Fruit fly (Drosophila melanogaster) ovary, adult (tissue): Measurements from ENCODE around the gene Cyp1.
A peak's percentile ranks its signal among the peaks of the same experiment; 100 is the strongest.

Experiments
- CG17801 ChIP-seq: fragments of 200-800 bp; optimal IDR thresholded peaks from 2 replicates; lab custom pipeline; 2019; ENCODE audit warnings: missing biosample characterization, mild to moderate bottlenecking, missing genetic modification characterization, moderate library complexity; ENCODE audit not compliant: partially characterized antibody

Gene Cyp1

DNA sequence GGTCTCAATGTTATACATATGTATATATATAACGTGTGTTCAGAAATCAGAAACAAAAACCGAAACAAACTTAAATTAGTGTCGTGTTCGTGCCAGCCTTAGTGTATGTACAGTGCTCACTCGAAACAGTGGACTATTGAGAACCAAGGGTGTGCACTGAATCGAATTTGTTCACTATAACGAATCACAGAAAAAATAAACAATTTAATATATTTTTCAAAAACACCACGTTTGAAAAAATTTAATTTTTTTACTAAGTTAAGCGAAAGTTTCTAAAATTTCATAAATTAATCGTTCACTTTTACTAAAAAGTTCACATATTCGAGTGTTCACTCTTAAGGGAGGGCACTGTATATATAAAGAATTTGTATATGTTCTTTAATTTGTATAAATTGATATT is 35.0 kb downstream of the Cyp1 start:
- TF ChIP-seq CG17801 (GFP tag; lab: Kevin White, UChicago) = peak; percentile 19

DNA sequence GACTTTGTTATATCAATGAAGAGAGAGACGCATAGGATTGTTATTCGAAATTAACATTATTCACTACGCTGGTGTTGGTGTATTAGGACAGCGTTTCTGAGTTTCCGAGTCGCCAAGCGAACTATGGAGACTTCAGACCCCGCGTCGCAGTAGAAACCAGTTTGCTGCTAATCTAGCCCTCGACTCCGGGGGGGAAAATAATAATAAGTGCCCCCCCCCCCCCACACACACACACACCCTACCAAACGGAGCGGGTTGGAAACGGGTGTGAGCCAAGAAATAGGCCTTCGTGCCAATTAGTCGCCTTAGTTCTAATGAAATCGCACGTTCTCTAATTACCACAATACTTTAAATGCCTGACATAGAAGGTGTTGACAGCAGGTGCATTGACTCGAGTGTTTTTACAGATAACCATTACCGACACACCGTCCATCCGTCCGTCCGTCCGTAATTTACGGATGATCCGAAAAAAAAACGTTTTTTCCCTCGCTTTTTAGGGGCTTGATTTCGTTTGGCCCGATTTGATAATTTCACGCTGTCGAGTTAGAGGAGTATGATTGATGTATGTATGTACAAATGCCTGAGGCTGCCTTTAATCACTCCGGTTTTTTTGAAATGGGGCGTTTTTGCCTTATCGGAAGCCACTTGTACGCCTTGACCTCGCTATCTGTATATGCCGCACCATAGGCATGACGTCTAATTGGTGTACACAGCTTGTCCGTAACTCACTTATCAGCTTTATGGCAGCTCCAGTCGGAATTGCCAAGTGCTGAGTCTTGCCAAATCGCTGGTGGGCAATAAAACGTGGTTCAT is 38.2 kb downstream of the Cyp1 start:
- TF ChIP-seq CG17801 (GFP tag; lab: Kevin White, UChicago) = no peak

DNA sequence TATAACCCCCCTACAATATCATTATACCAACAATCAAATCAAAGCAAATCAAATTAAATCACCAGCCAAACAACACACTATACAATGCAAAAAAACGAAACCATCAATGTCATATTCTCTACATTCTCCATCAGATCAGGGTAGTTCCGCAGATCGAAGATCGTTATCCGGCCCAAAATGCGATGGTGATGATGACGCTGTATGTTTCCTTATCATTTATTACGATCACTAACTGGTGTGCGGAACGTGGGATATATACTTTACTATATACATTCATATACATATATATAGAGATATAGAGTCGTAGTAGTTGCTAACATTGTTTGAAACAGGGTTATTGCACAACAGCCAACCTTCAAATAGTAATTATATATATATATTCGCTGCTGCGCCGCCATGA is 38.9 kb downstream of the Cyp1 start:
- no peak for TF ChIP-seq CG17801 (GFP tag; lab: Kevin White, UChicago)

DNA sequence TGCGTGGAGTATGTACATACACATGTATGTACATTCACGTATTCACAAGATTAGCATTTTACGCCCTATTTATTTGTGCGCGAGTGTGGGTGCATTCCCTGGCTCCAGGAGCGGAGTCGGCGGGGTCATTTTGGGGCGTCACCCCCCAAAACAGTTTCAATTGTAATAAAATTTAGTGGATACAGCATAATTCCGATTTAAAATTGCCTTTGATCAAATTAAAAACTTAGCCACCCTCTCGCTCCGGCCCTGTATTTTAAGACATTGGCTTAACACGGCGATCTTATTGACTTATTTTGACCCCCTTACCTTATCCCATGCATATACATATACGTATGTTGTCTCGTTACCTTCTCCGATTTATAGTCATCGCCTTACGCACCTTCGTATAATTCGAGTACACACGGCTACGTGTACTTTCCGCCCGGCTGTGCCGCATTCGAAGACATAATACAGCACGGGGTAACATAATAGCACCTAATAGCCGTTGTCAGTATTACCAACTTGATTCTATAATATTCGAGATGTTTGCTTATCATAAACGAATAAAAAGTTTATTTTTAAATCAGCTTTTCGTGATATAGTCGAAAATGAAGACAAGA is 40.7 kb downstream of the Cyp1 start:
- TF ChIP-seq CG17801 (GFP tag; lab: Kevin White, UChicago) = peak; percentile 45

DNA sequence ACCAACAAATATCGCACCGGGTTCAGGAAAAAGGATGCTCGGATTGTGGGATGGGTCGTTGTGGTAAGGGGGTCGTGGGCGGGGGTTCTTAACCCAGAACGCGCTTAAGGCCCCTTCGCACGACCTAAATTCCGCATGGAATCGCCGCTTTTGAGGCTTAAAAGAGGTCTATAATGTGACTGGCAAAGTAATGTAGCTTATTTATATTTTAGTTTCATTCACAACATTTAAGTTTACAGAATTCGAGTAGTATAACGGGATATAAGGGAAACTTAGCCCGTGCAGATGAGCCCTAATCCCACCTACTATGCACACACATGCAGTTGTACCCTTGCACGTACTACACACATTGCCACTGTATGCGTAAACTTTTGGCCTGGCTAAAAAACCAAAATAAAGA is 41.4 kb downstream of the Cyp1 start:
- TF ChIP-seq CG17801 (GFP tag; lab: Kevin White, UChicago) = peak; percentile 86

DNA sequence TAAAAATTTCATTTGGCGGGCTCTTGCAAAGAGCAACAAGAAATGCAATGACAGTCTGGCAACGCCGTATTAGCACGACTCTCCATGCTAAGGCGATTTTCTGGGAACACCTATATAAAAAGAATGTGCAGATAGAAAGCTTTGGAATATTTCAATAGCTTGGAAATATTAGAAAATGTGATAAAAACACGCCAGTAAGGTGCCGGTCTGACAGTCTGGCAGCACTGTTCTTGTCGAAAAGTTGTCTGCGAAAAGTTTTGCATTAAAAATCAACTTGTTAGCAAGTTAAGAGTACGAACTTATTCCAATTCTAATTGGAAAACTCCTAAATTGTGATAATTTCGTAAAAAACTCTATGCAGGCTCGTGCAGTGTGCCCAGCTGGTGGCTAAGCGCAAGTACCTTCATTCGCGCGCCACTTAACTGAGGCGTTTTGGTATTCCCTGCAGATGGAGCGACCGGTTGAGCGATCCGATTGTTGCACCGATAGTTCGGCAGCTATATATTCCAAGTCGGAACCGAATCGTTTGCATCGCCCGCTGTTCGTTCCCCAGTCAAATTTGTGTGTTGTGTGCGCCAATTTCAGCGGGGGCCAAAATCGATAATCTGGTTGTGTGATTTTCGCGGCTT is 42.2 kb downstream of the Cyp1 start, which contains the start of gene eas:
Gene eas, plus strand, starts transcription at position 451 of the 629 bp plus-strand sequence.
- no peak for TF ChIP-seq CG17801 (GFP tag; lab: Kevin White, UChicago)

DNA sequence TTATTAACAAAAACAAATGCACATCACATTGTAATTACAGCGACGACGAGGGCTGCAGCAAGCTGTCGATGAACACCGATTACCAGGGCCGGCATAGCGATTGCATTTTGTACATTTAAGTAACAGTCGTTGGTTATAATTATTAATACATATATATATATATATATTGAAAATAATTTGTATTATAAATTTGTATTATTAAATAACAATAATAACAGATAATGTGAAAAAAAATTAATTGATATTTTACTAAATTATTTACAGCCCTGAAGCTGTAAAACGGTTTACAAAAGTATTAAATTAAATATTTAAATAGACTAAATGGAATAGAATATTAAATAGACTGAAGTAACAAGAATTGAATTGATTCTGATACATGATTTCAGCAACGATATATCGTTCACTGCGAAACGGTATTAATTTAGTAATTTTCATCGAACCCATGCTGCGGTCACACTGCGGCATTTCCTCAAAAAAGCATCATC is 44.3 kb downstream of the Cyp1 start, which contains the start of the genes kat80 and Prosalpha4:
Gene kat80, minus strand, starts transcription at position 327 of the 485 bp plus-strand sequence.
Gene Prosalpha4, plus strand, starts transcription at position 417 of the 485 bp plus-strand sequence.
- TF ChIP-seq CG17801 (GFP tag; lab: Kevin White, UChicago) = no peak

DNA sequence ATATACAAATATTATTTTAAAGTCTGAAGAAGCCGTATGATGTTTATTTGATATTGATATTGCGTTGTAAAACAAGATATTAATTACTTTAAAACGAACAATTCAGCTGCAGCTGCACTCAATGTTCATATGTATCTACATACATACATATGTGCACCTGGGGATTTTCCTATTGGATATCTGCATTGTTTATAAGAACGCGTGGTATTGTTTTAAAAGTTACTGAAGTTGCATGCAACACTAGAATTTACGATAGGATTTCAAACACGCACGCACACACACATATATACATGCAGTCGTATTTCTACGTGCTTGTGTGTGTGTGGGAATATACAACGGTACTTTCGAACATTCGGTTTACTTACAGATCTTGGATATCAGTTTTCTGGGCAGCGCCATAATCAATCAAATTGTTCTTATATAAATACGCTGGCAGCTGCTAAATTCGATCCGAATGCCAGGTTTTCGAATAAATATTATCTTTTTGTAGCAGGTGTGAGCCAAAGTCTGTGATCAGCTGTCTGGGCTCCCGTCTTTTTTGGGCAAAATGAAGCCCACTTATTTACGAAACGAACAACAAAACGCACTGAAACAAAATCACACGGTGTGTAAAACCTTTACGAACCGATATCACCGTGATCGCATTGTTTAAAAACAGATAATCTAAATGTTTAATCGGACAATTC is 44.9 kb downstream of the Cyp1 start:
- no peak for TF ChIP-seq CG17801 (GFP tag; lab: Kevin White, UChicago)

DNA sequence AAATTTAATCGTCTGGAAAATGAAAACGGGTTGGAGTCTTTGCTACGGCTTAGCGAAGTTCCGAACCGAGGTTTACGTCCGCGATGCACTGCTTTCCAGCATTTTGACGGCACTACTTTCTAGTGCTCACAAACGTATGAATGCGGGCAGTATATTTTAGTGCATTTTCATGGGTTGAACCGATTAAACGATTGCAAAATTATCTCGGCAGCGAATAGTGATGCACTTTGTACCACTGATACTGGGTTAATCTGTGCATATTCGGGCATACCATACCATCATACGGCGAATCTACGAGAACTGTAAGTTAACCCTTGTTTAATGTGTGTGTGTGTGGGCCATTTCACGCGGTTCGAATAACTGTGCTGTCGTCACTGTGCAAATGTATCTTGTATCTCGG is 49.4 kb downstream of the Cyp1 start, which contains the start of gene Mfe2:
Gene Mfe2, plus strand, starts transcription at position 157 of the 400 bp plus-strand sequence.
- peak; percentile 50 for TF ChIP-seq CG17801 (GFP tag; lab: Kevin White, UChicago)
